Fruit fly (Drosophila melanogaster): Measurements from ENCODE around the gene AGO2.

DNA sequence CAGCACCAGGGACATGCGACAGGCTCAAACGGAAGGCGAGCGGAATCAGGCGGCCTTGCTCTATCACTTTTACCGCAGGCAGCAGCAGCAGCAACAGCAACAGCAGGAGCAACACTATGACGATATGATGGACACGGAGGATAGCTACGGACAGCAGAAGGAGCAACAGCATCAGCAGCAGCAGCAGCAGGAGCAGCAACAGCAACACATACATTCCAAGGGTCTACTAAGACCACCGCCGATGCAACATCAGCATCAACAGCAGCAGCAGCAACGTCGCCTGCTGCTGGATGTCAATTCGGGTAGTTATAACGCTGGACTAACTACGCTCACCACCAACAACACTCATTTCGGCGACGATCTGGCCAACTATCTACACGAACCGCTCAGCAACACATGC lies 51.1 kb downstream of the AGO2 start:
- TF ChIP-seq psq (optimal IDR thresholded peaks at IDR 0.05) = no peak
- TF ChIP-seq pan (optimal IDR thresholded peaks at IDR 0.05) = no peak
- no peak for TF ChIP-seq usp (GFP tag; optimal IDR thresholded peaks at IDR 0.05)
